Worm (Caenorhabditis elegans) whole organism, L2 larva: ENCODE measurements around the gene ZK899.5.
"Not testable (repeated sequence)": the region's sequence is repeated elsewhere in the genome, so short reads cannot be mapped to it uniquely, and the experiment has no call there.

Source experiments
- C34F6.9 ChIP-seq: fragments of 150-350 bp; optimal IDR thresholded peaks from 2 replicates; lab custom pipeline; 2014; ENCODE audit warnings: missing biosample characterization, missing genetic modification characterization
- F13H6.1 ChIP-seq: sonication (generic microtip); optimal IDR thresholded peaks from 2 replicates; lab custom pipeline; 2016; ENCODE audit warnings: missing genetic modification characterization, missing compliant biosample characterization
- R02D3.7 ChIP-seq: fragments of 150-350 bp; optimal IDR thresholded peaks from 2 replicates; lab custom pipeline; 2014; ENCODE audit warnings: missing biosample characterization, missing genetic modification characterization
- Y55F3AM.14 ChIP-seq: fragments of 200-800 bp; sonication (Bioruptor generic); optimal IDR thresholded peaks from 2 replicates; lab custom pipeline; 2018; ENCODE audit warnings: mild to moderate bottlenecking, missing genetic modification characterization, missing compliant biosample characterization
- ZK546.5 ChIP-seq: sonication (generic microtip); optimal IDR thresholded peaks from 2 replicates; lab custom pipeline; 2017; ENCODE audit warnings: missing biosample characterization, missing genetic modification characterization
- alr-1 ChIP-seq: fragments of 150-350 bp; optimal IDR thresholded peaks from 2 replicates; lab custom pipeline; 2014; ENCODE audit warnings: missing biosample characterization, missing genetic modification characterization
- aly-2 ChIP-seq: fragments of 150-350 bp; optimal IDR thresholded peaks from 2 replicates; lab custom pipeline; 2014; ENCODE audit warnings: missing biosample characterization, missing genetic modification characterization
- ama-1 ChIP-seq: fragments of 150-350 bp; optimal IDR thresholded peaks from 2 replicates; lab custom pipeline; 2018; ENCODE audit warnings: inconsistent platforms
- blmp-1 ChIP-seq: sonication (generic microtip); optimal IDR thresholded peaks from 2 replicates; lab custom pipeline; 2017; ENCODE audit warnings: missing genetic modification characterization, mild to moderate bottlenecking, missing compliant biosample characterization, antibody characterized with exemption, moderate library complexity; ENCODE audit not compliant: insufficient read depth
- ceh-16 ChIP-seq: fragments of 150-350 bp; optimal IDR thresholded peaks from 2 replicates; lab custom pipeline; 2014; ENCODE audit warnings: missing biosample characterization, missing genetic modification characterization
- ceh-82 ChIP-seq: fragments of 150-350 bp; optimal IDR thresholded peaks from 2 replicates; lab custom pipeline; 2014; ENCODE audit warnings: missing biosample characterization, missing genetic modification characterization
- crh-2 ChIP-seq: sonication (generic microtip); optimal IDR thresholded peaks from 2 replicates; lab custom pipeline; 2017; ENCODE audit warnings: missing biosample characterization, missing genetic modification characterization
- dmd-4 ChIP-seq: sonication (generic microtip); optimal IDR thresholded peaks from 2 replicates; lab custom pipeline; 2017; ENCODE audit warnings: missing biosample characterization, missing genetic modification characterization
- elt-3 ChIP-seq: sonication (generic microtip); optimal IDR thresholded peaks from 2 replicates; lab custom pipeline; 2017; ENCODE audit warnings: missing biosample characterization, missing genetic modification characterization
- fos-1 ChIP-seq: fragments of 150-350 bp; optimal IDR thresholded peaks from 2 replicates; lab custom pipeline; 2014; ENCODE audit warnings: missing biosample characterization, missing genetic modification characterization
- lin-11 ChIP-seq: fragments of 150-350 bp; sonication (generic microtip); optimal IDR thresholded peaks from 2 replicates; lab custom pipeline; 2014; ENCODE audit warnings: missing biosample characterization, missing genetic modification characterization, inconsistent platforms, mixed read lengths
- lin-13 ChIP-seq: fragments of 150-350 bp; optimal IDR thresholded peaks from 2 replicates; lab custom pipeline; 2014; ENCODE audit warnings: missing biosample characterization, missing genetic modification reagents, missing genetic modification characterization
- lin-39 ChIP-seq: fragments of 150-350 bp; optimal IDR thresholded peaks from 2 replicates; lab custom pipeline; 2014; ENCODE audit warnings: missing biosample characterization, missing genetic modification reagents, missing genetic modification characterization
- mab-5 ChIP-seq: fragments of 150-350 bp; optimal IDR thresholded peaks from 2 replicates; lab custom pipeline; 2014; ENCODE audit warnings: missing biosample characterization, missing genetic modification characterization
- mbf-1 ChIP-seq: sonication (generic microtip); optimal IDR thresholded peaks from 2 replicates; lab custom pipeline; 2017; ENCODE audit warnings: missing biosample characterization, missing genetic modification characterization
- mdl-1 ChIP-seq, 2 experiments: fragments of 150-350 bp in 1 of 2; sonication (generic microtip) in 1 of 2; optimal IDR thresholded peaks; 2 replicates each; lab custom pipeline; 2017; ENCODE audit warnings: missing biosample characterization in 2 of 2, missing genetic modification characterization in 2 of 2
- nhr-10 ChIP-seq: sonication (generic microtip); optimal IDR thresholded peaks from 2 replicates; lab custom pipeline; 2017; ENCODE audit warnings: missing biosample characterization, missing genetic modification characterization
- nhr-11 ChIP-seq: fragments of 150-350 bp; optimal IDR thresholded peaks from 2 replicates; lab custom pipeline; 2014; ENCODE audit warnings: missing biosample characterization, missing genetic modification characterization
- nhr-237 ChIP-seq: fragments of 150-350 bp; optimal IDR thresholded peaks from 2 replicates; lab custom pipeline; 2014; ENCODE audit warnings: missing biosample characterization, missing genetic modification characterization
- nhr-25 ChIP-seq: fragments of 150-350 bp; sonication (generic microtip); optimal IDR thresholded peaks from 3 replicates; lab custom pipeline; 2014; ENCODE audit warnings: missing biosample characterization, missing genetic modification characterization
- nhr-6 ChIP-seq: fragments of 150-350 bp; optimal IDR thresholded peaks from 2 replicates; lab custom pipeline; 2014; ENCODE audit warnings: missing biosample characterization, missing genetic modification characterization
- peb-1 ChIP-seq: fragments of 150-350 bp; optimal IDR thresholded peaks from 2 replicates; lab custom pipeline; 2014; ENCODE audit warnings: missing biosample characterization, missing genetic modification characterization
- sem-4 ChIP-seq: fragments of 150-350 bp; optimal IDR thresholded peaks from 2 replicates; lab custom pipeline; 2014; ENCODE audit warnings: missing biosample characterization, missing genetic modification reagents, missing genetic modification characterization
- skn-1 ChIP-seq: sonication (generic microtip); optimal IDR thresholded peaks from 2 replicates; lab custom pipeline; 2017; ENCODE audit warnings: missing biosample characterization, missing genetic modification characterization
- sma-3 ChIP-seq: sonication (generic microtip); optimal IDR thresholded peaks from 2 replicates; lab custom pipeline; 2016; ENCODE audit warnings: missing genetic modification reagents, missing genetic modification characterization, missing compliant biosample characterization
- sma-9 ChIP-seq, 2 experiments: fragments of 150-350 bp in 1 of 2; sonication (generic microtip) in 1 of 2; optimal IDR thresholded peaks; 2 replicates each; lab custom pipeline; 2014 to 2016; ENCODE audit warnings: missing genetic modification characterization in 2 of 2, mild to moderate bottlenecking in 1 of 2, missing biosample characterization in 1 of 2, missing compliant biosample characterization in 1 of 2, missing genetic modification reagents in 1 of 2, moderate library complexity in 1 of 2
- unc-55 ChIP-seq: fragments of 150-350 bp; sonication (generic microtip); optimal IDR thresholded peaks from 3 replicates; lab custom pipeline; 2014; ENCODE audit warnings: missing biosample characterization, missing genetic modification reagents, missing genetic modification characterization
- unc-62 ChIP-seq: fragments of 150-350 bp; optimal IDR thresholded peaks from 2 replicates; lab custom pipeline; 2014; ENCODE audit warnings: missing biosample characterization, missing genetic modification reagents, missing genetic modification characterization
- ztf-1 ChIP-seq: fragments of 200-800 bp; sonication (Bioruptor generic); conservative IDR thresholded peaks from 2 replicates; pipeline ENCODE4 v1.3.6; 2022; ENCODE audit warnings: missing genetic modification characterization, missing compliant biosample characterization

Gene ZK899.5

ce11 chrX:9460834-9461233 lies at the start of gene ZK899.5:
TSS of gene ZK899.5 (minus strand) at chrX:9460934.
- not testable (repeated sequence) for TF ChIP-seq peb-1 (tag; lab: Kevin White, UChicago); ceh-16 (tag; lab: Kevin White, UChicago); dmd-4

- TF ChIP-seq sma-9 (GFP tag; optimal IDR thresholded peaks at IDR 0.05; lab: Kevin White, UChicago), result no peak
- TF ChIP-seq sma-9 (tag; optimal IDR thresholded peaks at IDR 0.05; lab: Kevin White, UChicago), result no peak
- TF ChIP-seq unc-62, result no peak
These were observed 49.7 kb upstream of the ZK899.5 start for ce11 chrX:9510448-9510847.

DNA sequence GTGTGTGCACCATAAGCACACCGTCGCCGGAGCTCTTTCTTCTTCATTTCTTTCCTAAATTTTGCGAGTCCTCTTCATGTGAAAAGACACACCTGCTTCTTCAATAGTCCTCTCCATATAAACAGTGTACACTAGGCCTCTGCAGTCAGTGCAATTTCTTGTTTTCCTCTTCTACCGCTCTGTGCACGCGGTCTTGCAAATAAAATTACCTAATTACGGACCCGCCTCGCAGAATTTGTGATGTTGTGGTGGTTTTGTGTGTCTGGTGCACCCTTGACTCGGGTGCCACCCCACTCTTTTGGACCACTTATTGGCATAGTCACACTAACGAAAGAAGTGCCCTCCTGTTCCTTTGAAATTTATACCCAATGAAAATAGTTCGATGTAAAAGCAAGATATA lies 49.2 kb upstream of the ZK899.5 start:
- TF ChIP-seq sma-3 (GFP tag; lab: Kevin White, UChicago) (no peak), elt-3 (tag; lab: Kevin White, UChicago) (no peak), skn-1 (tag; lab: Kevin White, UChicago) (no peak), F13H6.1 (no peak), nhr-10 (no peak), sma-9 (GFP tag; optimal IDR thresholded peaks at IDR 0.05; lab: Kevin White, UChicago) (no peak), sma-9 (tag; optimal IDR thresholded peaks at IDR 0.05; lab: Kevin White, UChicago) (no peak), fos-1 (tag; lab: Kevin White, UChicago) (no peak), lin-11 (no peak), nhr-237 (no peak), lin-39 (tag; lab: Kevin White, UChicago) (no peak), R02D3.7 (tag; lab: Kevin White, UChicago) (no peak), unc-55 (GFP tag; lab: Kevin White, UChicago) (no peak), mbf-1 (tag; lab: Kevin White, UChicago) (no peak)

- TF ChIP-seq lin-39 (tag; lab: Kevin White, UChicago) (no peak), sem-4 (tag; lab: Kevin White, UChicago) (no peak), Y55F3AM.14 (no peak), ceh-82 (tag; lab: Kevin White, UChicago) (no peak), blmp-1 (tag; lab: Kevin White, UChicago) (no peak), ama-1 (no peak), nhr-11 (tag; lab: Kevin White, UChicago) (no peak), unc-55 (GFP tag; lab: Kevin White, UChicago) (no peak), skn-1 (tag; lab: Kevin White, UChicago) (no peak), nhr-6 (no peak), peb-1 (tag; lab: Kevin White, UChicago) (no peak), dmd-4 (no peak), ZK546.5 (no peak), crh-2 (tag; lab: Kevin White, UChicago) (no peak), sma-9 (GFP tag; optimal IDR thresholded peaks at IDR 0.05; lab: Kevin White, UChicago) (no peak), sma-9 (tag; optimal IDR thresholded peaks at IDR 0.05; lab: Kevin White, UChicago) (no peak), unc-62 (no peak), C34F6.9 (no peak)
These were observed 48.8 kb upstream of the ZK899.5 start for ce11 chrX:9509516-9509915.

ce11 chrX:9508426-9509010 lies 47.8 kb upstream of the ZK899.5 start:
- TF ChIP-seq blmp-1 (tag; lab: Kevin White, UChicago) (peak; percentile 38), nhr-25 (tag; lab: Kevin White, UChicago) (peak; percentile 18), ztf-1 (no peak), sma-3 (GFP tag; lab: Kevin White, UChicago) (no peak)

- TF ChIP-seq mab-5 (tag; lab: Kevin White, UChicago) (no peak), peb-1 (tag; lab: Kevin White, UChicago) (no peak), mdl-1 (tag; optimal IDR thresholded peaks at IDR 0.05; lab: Kevin White, UChicago) (no peak), sma-9 (GFP tag; optimal IDR thresholded peaks at IDR 0.05; lab: Kevin White, UChicago) (no peak), sma-9 (tag; optimal IDR thresholded peaks at IDR 0.05; lab: Kevin White, UChicago) (no peak), alr-1 (tag; lab: Kevin White, UChicago) (no peak), C34F6.9 (no peak), Y55F3AM.14 (no peak), crh-2 (tag; lab: Kevin White, UChicago) (no peak), ceh-82 (tag; lab: Kevin White, UChicago) (no peak), aly-2 (tag; lab: Kevin White, UChicago) (no peak), lin-13 (GFP tag; lab: Kevin White, UChicago) (no peak), unc-55 (GFP tag; lab: Kevin White, UChicago) (no peak)
- TF ChIP-seq, all 48 proteins: peak for 0
These were observed 45.6 kb upstream of the ZK899.5 start for ce11 chrX:9506341-9506740.
